Worm (Caenorhabditis elegans): ENCODE measurements around the gene srx-18.

DNA sequence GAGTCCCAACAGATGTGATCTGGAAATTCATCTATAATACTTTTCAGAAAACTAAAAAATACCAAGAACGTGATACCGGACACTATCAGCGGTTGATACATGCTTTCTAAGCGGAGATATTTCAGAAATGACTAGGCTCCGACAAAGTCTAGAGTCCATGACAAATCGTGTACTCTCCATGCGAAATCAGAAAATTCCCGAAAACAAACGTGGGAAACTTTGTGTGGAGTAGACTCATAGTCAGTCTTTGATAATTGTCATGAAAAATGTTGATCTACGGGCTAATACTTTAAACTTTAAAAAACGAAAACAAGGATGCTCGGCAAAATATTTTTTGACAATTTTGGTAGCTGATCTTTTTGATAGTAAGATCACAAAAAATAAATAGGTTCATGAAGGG lies at the start of gene srx-18:
- TF ChIP-seq dpl-1 (GFP tag; optimal IDR thresholded peaks at IDR 0.05): no peak
- TF ChIP-seq egl-27 (tag; optimal IDR thresholded peaks at IDR 0.05): no peak
- no peak for TF ChIP-seq jun-1 (tag; optimal IDR thresholded peaks at IDR 0.05)
- no peak for TF ChIP-seq lin-35 (GFP tag; optimal IDR thresholded peaks at IDR 0.05)
- TF ChIP-seq fkh-8 (tag; optimal IDR thresholded peaks at IDR 0.05): no peak
- no peak for TF ChIP-seq hlh-17 (GFP tag; optimal IDR thresholded peaks at IDR 0.05; ENCODE audit: borderline replicate concordance)
- TF ChIP-seq elt-3 (tag; optimal IDR thresholded peaks at IDR 0.05): no peak

Data from whole organism, L1 larva.